Fruit fly (Drosophila melanogaster) whole organism, prepupa: ENCODE measurements around the gene Mul1.

ENCODE experiments used
- Blimp-1 ChIP-seq: fragments of 200-800 bp; sonication (Bioruptor generic); optimal IDR thresholded peaks from 3 replicates; lab custom pipeline; 2017; ENCODE audit warnings: missing biosample characterization, missing genetic modification characterization, mild to moderate bottlenecking, moderate library complexity, missing genetic modification reagents
- CG10631 ChIP-seq: fragments of 200-800 bp; sonication (Bioruptor generic); optimal IDR thresholded peaks from 2 replicates; lab custom pipeline; 2016; ENCODE audit warnings: missing biosample characterization, missing genetic modification characterization
- CG10669 ChIP-seq: fragments of 200-800 bp; sonication (Bioruptor generic); optimal IDR thresholded peaks from 3 replicates; lab custom pipeline; 2018; ENCODE audit warnings: missing biosample characterization, mild to moderate bottlenecking, missing genetic modification characterization, moderate library complexity
- CG11294 ChIP-seq: fragments of 200-800 bp; sonication (Bioruptor generic); IDR thresholded peaks from 2 replicates; pipeline ENCODE4 v1.3.6; 2022; ENCODE audit warnings: missing biosample characterization, missing genetic modification characterization
- CG15336 ChIP-seq: fragments of 200-800 bp; sonication (Bioruptor generic); IDR thresholded peaks from 2 replicates; pipeline ENCODE4 v1.3.6; 2022; ENCODE audit warnings: missing biosample characterization, missing genetic modification characterization
- CG1621 ChIP-seq: fragments of 200-800 bp; sonication (Bioruptor generic); optimal IDR thresholded peaks from 3 replicates; lab custom pipeline; 2018; ENCODE audit warnings: missing biosample characterization, mild to moderate bottlenecking, missing genetic modification characterization
- CG16779 ChIP-seq: fragments of 200-800 bp; sonication (Bioruptor generic); optimal IDR thresholded peaks from 3 replicates; lab custom pipeline; 2017; ENCODE audit warnings: missing biosample characterization, mild to moderate bottlenecking, missing genetic modification characterization
- CG31627 ChIP-seq: fragments of 200-800 bp; sonication (Bioruptor generic); optimal IDR thresholded peaks from 3 replicates; lab custom pipeline; 2016; ENCODE audit warnings: missing biosample characterization, missing genetic modification characterization
- CG32006 ChIP-seq: fragments of 200-800 bp; sonication (Bioruptor generic); optimal IDR thresholded peaks from 3 replicates; lab custom pipeline; 2017; ENCODE audit warnings: missing biosample characterization, mild to moderate bottlenecking, missing genetic modification characterization
- CG3919 ChIP-seq: fragments of 200-800 bp; sonication (Bioruptor generic); optimal IDR thresholded peaks from 3 replicates; lab custom pipeline; 2016; ENCODE audit warnings: missing biosample characterization, missing genetic modification characterization
- CG4318 ChIP-seq: fragments of 200-800 bp; sonication (Bioruptor generic); optimal IDR thresholded peaks from 3 replicates; lab custom pipeline; 2017; ENCODE audit warnings: missing biosample characterization, mild to moderate bottlenecking, missing genetic modification characterization
- CG6163 ChIP-seq: fragments of 200-800 bp; sonication (Bioruptor generic); IDR thresholded peaks from 3 replicates; pipeline ENCODE4 v1.3.6; 2022; ENCODE audit warnings: missing biosample characterization, missing genetic modification characterization
- CG6276 ChIP-seq: fragments of 200-800 bp; sonication (Bioruptor generic); optimal IDR thresholded peaks from 2 replicates; lab custom pipeline; 2017; ENCODE audit warnings: missing biosample characterization, mild to moderate bottlenecking, missing genetic modification characterization
- CG6792 ChIP-seq: fragments of 200-800 bp; sonication (Bioruptor generic); optimal IDR thresholded peaks from 3 replicates; lab custom pipeline; 2016; ENCODE audit warnings: missing biosample characterization, missing genetic modification characterization
- CG6808 ChIP-seq: fragments of 200-800 bp; sonication (Bioruptor generic); optimal IDR thresholded peaks from 3 replicates; lab custom pipeline; 2017; ENCODE audit warnings: missing biosample characterization, missing genetic modification characterization, mild to moderate bottlenecking, moderate library complexity, missing genetic modification reagents
- CG6854 ChIP-seq: fragments of 200-800 bp; sonication (Bioruptor generic); optimal IDR thresholded peaks from 2 replicates; lab custom pipeline; 2017; ENCODE audit warnings: missing biosample characterization, mild to moderate bottlenecking, missing genetic modification characterization
- CG8119 ChIP-seq: fragments of 200-800 bp; sonication (Bioruptor generic); IDR thresholded peaks from 3 replicates; pipeline ENCODE4 v1.3.6; 2022; ENCODE audit warnings: missing biosample characterization, missing genetic modification characterization
- CG9139 ChIP-seq: fragments of 200-800 bp; sonication (Bioruptor generic); optimal IDR thresholded peaks from 3 replicates; lab custom pipeline; 2017; ENCODE audit warnings: missing biosample characterization, mild to moderate bottlenecking, missing genetic modification characterization
- Eip75B ChIP-seq: fragments of 200-800 bp; sonication (Bioruptor generic); optimal IDR thresholded peaks from 3 replicates; lab custom pipeline; 2016; ENCODE audit warnings: missing biosample characterization, missing genetic modification characterization
- Eip78C ChIP-seq: fragments of 200-800 bp; sonication (Bioruptor generic); peaks from one replicate; lab custom pipeline; 2016; ENCODE audit warnings: missing biosample characterization, missing genetic modification characterization
- Eip93F ChIP-seq: fragments of 200-800 bp; sonication (Bioruptor generic); optimal IDR thresholded peaks from 2 replicates; lab custom pipeline; 2016; ENCODE audit warnings: missing biosample characterization, mild to moderate bottlenecking, missing genetic modification characterization
- Ets21C ChIP-seq: fragments of 200-800 bp; sonication (Bioruptor generic); optimal IDR thresholded peaks from 3 replicates; lab custom pipeline; 2016; ENCODE audit warnings: missing biosample characterization, missing genetic modification characterization
- Ets96B ChIP-seq: fragments of 200-800 bp; optimal IDR thresholded peaks from 2 replicates; lab custom pipeline; 2019; ENCODE audit warnings: missing biosample characterization, mild to moderate bottlenecking, missing genetic modification characterization, moderate library complexity
- Gug ChIP-seq: fragments of 200-800 bp; sonication (Bioruptor generic); IDR thresholded peaks from 2 replicates; pipeline ENCODE4 v1.3.6; 2022; ENCODE audit warnings: missing biosample characterization, missing genetic modification characterization
- Hr38 ChIP-seq: sonication (Bioruptor generic); optimal IDR thresholded peaks from 2 replicates; lab custom pipeline; 2016; ENCODE audit warnings: missing biosample characterization, missing genetic modification characterization
- Hr39 ChIP-seq: fragments of 200-800 bp; sonication (Bioruptor generic); optimal IDR thresholded peaks from 2 replicates; lab custom pipeline; 2016; ENCODE audit warnings: missing biosample characterization, missing genetic modification characterization
- Lpt ChIP-seq: fragments of 200-800 bp; sonication (Bioruptor generic); optimal IDR thresholded peaks from 3 replicates; lab custom pipeline; 2016; ENCODE audit warnings: missing biosample characterization, missing genetic modification characterization
- Met ChIP-seq: fragments of 200-800 bp; sonication (Bioruptor generic); optimal IDR thresholded peaks from 3 replicates; lab custom pipeline; 2016; ENCODE audit warnings: missing biosample characterization, missing genetic modification characterization
- OdsH ChIP-seq: fragments of 200-800 bp; sonication (Bioruptor generic); optimal IDR thresholded peaks from 3 replicates; lab custom pipeline; 2016; ENCODE audit warnings: missing biosample characterization, missing genetic modification characterization
- Smox ChIP-seq: fragments of 200-800 bp; sonication (Bioruptor generic); optimal IDR thresholded peaks from 3 replicates; lab custom pipeline; 2016; ENCODE audit warnings: missing biosample characterization, missing genetic modification characterization
- Sox102F ChIP-seq: fragments of 200-800 bp; sonication (Bioruptor generic); optimal IDR thresholded peaks from 2 replicates; lab custom pipeline; 2016; ENCODE audit warnings: missing biosample characterization, mild to moderate bottlenecking, missing genetic modification characterization
- Sox14 ChIP-seq: fragments of 200-800 bp; sonication (Bioruptor generic); optimal IDR thresholded peaks from 3 replicates; lab custom pipeline; 2016; ENCODE audit warnings: missing biosample characterization, missing genetic modification characterization
- Sox15 ChIP-seq: fragments of 200-800 bp; sonication (Bioruptor generic); optimal IDR thresholded peaks from 3 replicates; lab custom pipeline; 2016; ENCODE audit warnings: missing biosample characterization, missing genetic modification characterization
- achi ChIP-seq: fragments of 200-800 bp; sonication (Bioruptor generic); optimal IDR thresholded peaks from 3 replicates; lab custom pipeline; 2016; ENCODE audit warnings: missing biosample characterization, missing genetic modification characterization
- cyc ChIP-seq: fragments of 200-800 bp; sonication (Bioruptor generic); optimal IDR thresholded peaks from 3 replicates; lab custom pipeline; 2016; ENCODE audit warnings: missing biosample characterization, missing genetic modification characterization
- dsx ChIP-seq: fragments of 200-800 bp; optimal IDR thresholded peaks from 3 replicates; lab custom pipeline; 2019; ENCODE audit warnings: missing biosample characterization, mild to moderate bottlenecking, missing genetic modification characterization, moderate library complexity; ENCODE audit not compliant: poor library complexity, severe bottlenecking
- eg ChIP-seq: fragments of 200-800 bp; sonication (Bioruptor generic); IDR thresholded peaks from 3 replicates; pipeline ENCODE4 v1.3.6; 2022; ENCODE audit warnings: missing biosample characterization, missing genetic modification characterization
- esn ChIP-seq: fragments of 200-800 bp; sonication (Bioruptor generic); optimal IDR thresholded peaks from 2 replicates; lab custom pipeline; 2016; ENCODE audit warnings: missing biosample characterization, mild to moderate bottlenecking, missing genetic modification characterization, moderate library complexity
- fd85E ChIP-seq: fragments of 200-800 bp; sonication (Bioruptor generic); optimal IDR thresholded peaks from 3 replicates; lab custom pipeline; 2016; ENCODE audit warnings: missing biosample characterization, missing genetic modification characterization
- fkh ChIP-seq: fragments of 200-800 bp; sonication (Bioruptor generic); optimal IDR thresholded peaks from 3 replicates; lab custom pipeline; 2017; ENCODE audit warnings: missing biosample characterization, mild to moderate bottlenecking, missing genetic modification characterization, moderate library complexity
- lz ChIP-seq: fragments of 200-800 bp; sonication (Bioruptor generic); optimal IDR thresholded peaks from 3 replicates; lab custom pipeline; 2016; ENCODE audit warnings: missing biosample characterization, missing genetic modification characterization
- net ChIP-seq: fragments of 200-800 bp; sonication (Bioruptor generic); optimal IDR thresholded peaks from 3 replicates; lab custom pipeline; 2016; ENCODE audit warnings: missing biosample characterization, missing genetic modification characterization
- pdm3 ChIP-seq: fragments of 200-800 bp; sonication (Bioruptor generic); optimal IDR thresholded peaks from 3 replicates; lab custom pipeline; 2016; ENCODE audit warnings: missing biosample characterization, missing genetic modification characterization
- ss ChIP-seq, 2 experiments: fragments of 200-800 bp; sonication (Bioruptor generic); optimal IDR thresholded peaks; 2 replicates in 1 of 2; 3 replicates in 1 of 2; lab custom pipeline; 2017 to 2018; ENCODE audit warnings: mild to moderate bottlenecking in 2 of 2, missing biosample characterization in 2 of 2, missing genetic modification characterization in 2 of 2, moderate library complexity in 1 of 2
- svp ChIP-seq: fragments of 200-800 bp; sonication (Bioruptor generic); peaks from one replicate; lab custom pipeline; 2016; ENCODE audit warnings: missing biosample characterization, missing genetic modification characterization
- topi ChIP-seq: fragments of 200-800 bp; sonication (Bioruptor generic); optimal IDR thresholded peaks from 3 replicates; lab custom pipeline; 2016; ENCODE audit warnings: missing biosample characterization, missing genetic modification characterization
- vri ChIP-seq: fragments of 200-800 bp; sonication (Bioruptor generic); optimal IDR thresholded peaks from 3 replicates; lab custom pipeline; 2016; ENCODE audit warnings: missing biosample characterization, mild to moderate bottlenecking, missing genetic modification characterization

The Mul1 gene

dm6 chr3L:4070996-4071379 is 49.7 kb downstream of the Mul1 start (continued):
- TF ChIP-seq ss (GFP tag; optimal IDR thresholded peaks at IDR 0.05; lab: Kevin White, UChicago) (no peak), CG10631 (peak; percentile 86), Gug (peak; percentile 94), Lpt (GFP tag; lab: Kevin White, UChicago) (peak; percentile 56), CG3919 (peak; percentile 88), Eip93F (GFP tag; lab: Kevin White, UChicago) (no peak), CG10669 (GFP tag; lab: Kevin White, UChicago) (peak; percentile 91), vri (no peak), CG6854 (GFP tag; lab: Kevin White, UChicago) (no peak), CG16779 (tag; lab: Kevin White, UChicago) (no peak), CG31627 (GFP tag; lab: Kevin White, UChicago) (peak; percentile 76), CG1621 (tag; lab: Kevin White, UChicago) (peak; percentile 86), fkh (no peak), pdm3 (peak; percentile 79), CG11294 (GFP tag; lab: Robert Waterston, UW) (peak; percentile 92), Ets21C (GFP tag; lab: Kevin White, UChicago) (peak; percentile 52), OdsH (GFP tag; lab: Kevin White, UChicago) (peak; percentile 83), Hr38 (GFP tag; lab: Kevin White, UChicago) (no peak), dsx (peak; percentile 75), svp (GFP tag; lab: Kevin White, UChicago) (no peak), achi (GFP tag; lab: Kevin White, UChicago) (peak; percentile 76), cyc (GFP tag; lab: Kevin White, UChicago) (peak; percentile 86), Eip78C (peak; percentile 95), CG6163 (GFP tag; lab: Robert Waterston, UW) (peak; percentile 97), CG9139 (GFP tag; lab: Kevin White, UChicago) (peak; percentile 68), lz (GFP tag; lab: Kevin White, UChicago) (peak; percentile 38), CG4318 (GFP tag; lab: Kevin White, UChicago) (peak; percentile 78)

dm6 chr3L:4071561-4072049 is 50.3 kb downstream of the Mul1 start, which contains the start of gene wit:
TSS of gene wit (minus strand) at chr3L:4071717.
- no peak for TF ChIP-seq Ets21C (GFP tag; lab: Kevin White, UChicago)
- no peak for TF ChIP-seq CG10669 (GFP tag; lab: Kevin White, UChicago)
- peak; percentile 70 for TF ChIP-seq vri
- TF ChIP-seq Hr39 (GFP tag; lab: Kevin White, UChicago), result peak; percentile 3
- TF ChIP-seq lz (GFP tag; lab: Kevin White, UChicago), result peak; percentile 24
- peak; percentile 32 for TF ChIP-seq dsx
- peak; percentile 41 for TF ChIP-seq Lpt (GFP tag; lab: Kevin White, UChicago)
- TF ChIP-seq Eip78C, result peak; percentile 75
- peak; percentile 38 for TF ChIP-seq net (GFP tag; lab: Kevin White, UChicago)
- TF ChIP-seq svp (GFP tag; lab: Kevin White, UChicago), result peak; percentile 85
- peak; percentile 69; the same call in 1 of the 2 replicates for TF ChIP-seq CG15336 (GFP tag; lab: Robert Waterston, UW)
- TF ChIP-seq esn (GFP tag; lab: Kevin White, UChicago), result peak; percentile 38
- TF ChIP-seq CG6792, result peak; percentile 11
- peak; percentile 44 for TF ChIP-seq CG1621 (tag; lab: Kevin White, UChicago)
- peak; percentile 29 for TF ChIP-seq Sox14
- TF ChIP-seq CG32006 (GFP tag; lab: Kevin White, UChicago), result peak; percentile 13
- peak; percentile 52 for TF ChIP-seq CG9139 (GFP tag; lab: Kevin White, UChicago)
- TF ChIP-seq Sox102F (GFP tag; lab: Kevin White, UChicago), result peak; percentile 80
- TF ChIP-seq achi (GFP tag; lab: Kevin White, UChicago), result peak; percentile 24
- peak; percentile 63 for TF ChIP-seq CG3919
- peak; percentile 58 for TF ChIP-seq CG6276 (GFP tag; lab: Kevin White, UChicago)
- peak; percentile 65; the same call in 2 of the 3 replicates for TF ChIP-seq eg
- peak; percentile 21 for TF ChIP-seq fkh
- no peak for TF ChIP-seq CG10631
- no peak for TF ChIP-seq Ets96B (tag; lab: Kevin White, UChicago)
- TF ChIP-seq Met (GFP tag; lab: Kevin White, UChicago), result peak; percentile 45
- peak; percentile 10 for TF ChIP-seq topi (GFP tag; lab: Kevin White, UChicago)
- TF ChIP-seq Blimp-1, result no peak
- TF ChIP-seq CG6808 (GFP tag; lab: Kevin White, UChicago), result no peak
- TF ChIP-seq CG6163 (GFP tag; lab: Robert Waterston, UW), result peak; percentile 55; the same call in 1 of the 3 replicates
- TF ChIP-seq fd85E (GFP tag; lab: Kevin White, UChicago), result no peak
- peak; percentile 67 for TF ChIP-seq CG8119 (GFP tag; lab: Robert Waterston, UW)
- peak; percentile 87 for TF ChIP-seq CG6854 (GFP tag; lab: Kevin White, UChicago)
- TF ChIP-seq Hr38 (GFP tag; lab: Kevin White, UChicago), result no peak
- TF ChIP-seq Sox15, result no peak
- TF ChIP-seq Smox (GFP tag; lab: Kevin White, UChicago), result peak; percentile 31
- TF ChIP-seq CG16779 (tag; lab: Kevin White, UChicago), result peak; percentile 52
- peak; percentile 14 for TF ChIP-seq Eip75B (GFP tag; lab: Kevin White, UChicago)
